Fruit fly (Drosophila melanogaster): ENCODE measurements around the gene CG43078.

Gene CG43078

dm6 chr3L:8545473-8545872 lies 31.1 kb upstream of the CG43078 start:
- TF ChIP-seq CG8478 (optimal IDR thresholded peaks at IDR 0.05) (no peak), EcR (GFP tag; optimal IDR thresholded peaks at IDR 0.05) (no peak), pan (optimal IDR thresholded peaks at IDR 0.05) (no peak), psq (optimal IDR thresholded peaks at IDR 0.05) (no peak), usp (GFP tag; optimal IDR thresholded peaks at IDR 0.05) (no peak), Dll (optimal IDR thresholded peaks at IDR 0.05) (no peak)

dm6 chr3L:8546355-8546771 lies 30.2 kb upstream of the CG43078 start:
- TF ChIP-seq psq (optimal IDR thresholded peaks at IDR 0.05) (no peak), EcR (GFP tag; optimal IDR thresholded peaks at IDR 0.05) (peak; percentile 44 to 60), pan (optimal IDR thresholded peaks at IDR 0.05) (no peak), usp (GFP tag; optimal IDR thresholded peaks at IDR 0.05) (no peak), Dll (optimal IDR thresholded peaks at IDR 0.05) (no peak), CG8478 (optimal IDR thresholded peaks at IDR 0.05) (no peak)

dm6 chr3L:8547104-8547523 lies 29.5 kb upstream of the CG43078 start:
- TF ChIP-seq EcR (GFP tag; optimal IDR thresholded peaks at IDR 0.05), result no peak
- no peak for TF ChIP-seq pan (optimal IDR thresholded peaks at IDR 0.05)
- no peak for TF ChIP-seq psq (optimal IDR thresholded peaks at IDR 0.05)
- no peak for TF ChIP-seq Dll (optimal IDR thresholded peaks at IDR 0.05)
- TF ChIP-seq CG8478 (optimal IDR thresholded peaks at IDR 0.05), result no peak
- TF ChIP-seq usp (GFP tag; optimal IDR thresholded peaks at IDR 0.05), result no peak

- TF ChIP-seq EcR (GFP tag; optimal IDR thresholded peaks at IDR 0.05) (no peak), Dll (optimal IDR thresholded peaks at IDR 0.05) (no peak), psq (optimal IDR thresholded peaks at IDR 0.05) (no peak), CG8478 (optimal IDR thresholded peaks at IDR 0.05) (no peak), usp (GFP tag; optimal IDR thresholded peaks at IDR 0.05) (no peak), pan (optimal IDR thresholded peaks at IDR 0.05) (no peak)
Measured at dm6 chr3L:8549183-8549890, 27.3 kb upstream of the CG43078 start.

- no peak for TF ChIP-seq Dll (optimal IDR thresholded peaks at IDR 0.05)
- no peak for TF ChIP-seq usp (GFP tag; optimal IDR thresholded peaks at IDR 0.05)
- no peak for TF ChIP-seq pan (optimal IDR thresholded peaks at IDR 0.05)
- no peak for TF ChIP-seq CG8478 (optimal IDR thresholded peaks at IDR 0.05)
- no peak for TF ChIP-seq EcR (GFP tag; optimal IDR thresholded peaks at IDR 0.05)
- TF ChIP-seq psq (optimal IDR thresholded peaks at IDR 0.05), result no peak
Measured at dm6 chr3L:8550836-8551235, 25.8 kb upstream of the CG43078 start.

- TF ChIP-seq pan (optimal IDR thresholded peaks at IDR 0.05) (no peak), usp (GFP tag; optimal IDR thresholded peaks at IDR 0.05) (no peak), Dll (optimal IDR thresholded peaks at IDR 0.05) (no peak), CG8478 (optimal IDR thresholded peaks at IDR 0.05) (no peak), psq (optimal IDR thresholded peaks at IDR 0.05) (no peak), EcR (GFP tag; optimal IDR thresholded peaks at IDR 0.05) (no peak)
Measured at dm6 chr3L:8553125-8553524, 23.5 kb upstream of the CG43078 start.

- TF ChIP-seq EcR (GFP tag; optimal IDR thresholded peaks at IDR 0.05), result peak in 1 of 2 experiments; percentile 53
- TF ChIP-seq Dll (optimal IDR thresholded peaks at IDR 0.05), result no peak
- no peak for TF ChIP-seq psq (optimal IDR thresholded peaks at IDR 0.05)
- TF ChIP-seq usp (GFP tag; optimal IDR thresholded peaks at IDR 0.05), result no peak
- TF ChIP-seq pan (optimal IDR thresholded peaks at IDR 0.05), result no peak
- TF ChIP-seq CG8478 (optimal IDR thresholded peaks at IDR 0.05), result no peak
Measured at dm6 chr3L:8554024-8554642, 22.5 kb upstream of the CG43078 start.

- no peak for TF ChIP-seq Dll (optimal IDR thresholded peaks at IDR 0.05)
- TF ChIP-seq EcR (GFP tag; optimal IDR thresholded peaks at IDR 0.05), result no peak
Measured at dm6 chr3L:8557018-8557417, 19.6 kb upstream of the CG43078 start.

dm6 chr3L:8559754-8560328 lies 16.8 kb upstream of the CG43078 start:
- no peak for TF ChIP-seq Dll (optimal IDR thresholded peaks at IDR 0.05)
- TF ChIP-seq psq (optimal IDR thresholded peaks at IDR 0.05), result no peak
- no peak for TF ChIP-seq CG8478 (optimal IDR thresholded peaks at IDR 0.05)
- TF ChIP-seq EcR (GFP tag; optimal IDR thresholded peaks at IDR 0.05), result no peak
- TF ChIP-seq pan (optimal IDR thresholded peaks at IDR 0.05), result no peak

dm6 chr3L:8560637-8561036 lies 16.0 kb upstream of the CG43078 start:
- TF ChIP-seq Dll (optimal IDR thresholded peaks at IDR 0.05) (no peak), usp (GFP tag; optimal IDR thresholded peaks at IDR 0.05) (no peak), CG8478 (optimal IDR thresholded peaks at IDR 0.05) (no peak), EcR (GFP tag; optimal IDR thresholded peaks at IDR 0.05) (no peak), psq (optimal IDR thresholded peaks at IDR 0.05) (no peak), pan (optimal IDR thresholded peaks at IDR 0.05) (no peak)

- TF ChIP-seq Dll (optimal IDR thresholded peaks at IDR 0.05) (no peak), psq (optimal IDR thresholded peaks at IDR 0.05) (no peak), CG8478 (optimal IDR thresholded peaks at IDR 0.05) (no peak), usp (GFP tag; optimal IDR thresholded peaks at IDR 0.05) (no peak), pan (optimal IDR thresholded peaks at IDR 0.05) (no peak), EcR (GFP tag; optimal IDR thresholded peaks at IDR 0.05) (no peak)
Measured at dm6 chr3L:8578470-8578869, 1.9 kb downstream of the CG43078 start.

- no peak for TF ChIP-seq usp (GFP tag; optimal IDR thresholded peaks at IDR 0.05)
Measured at dm6 chr3L:8579513-8579912, 2.9 kb downstream of the CG43078 start.
